Fruit fly (Drosophila melanogaster) whole organism, embryonic: Measurements from ENCODE around the gene Eig71Ec.

Experiments used
- Bgb ChIP-seq: fragments of 200-800 bp; sonication (Bioruptor generic); IDR thresholded peaks from 2 replicates; pipeline ENCODE4 v1.3.6; 2022; ENCODE audit warnings: missing biosample characterization, missing genetic modification characterization; ENCODE audit not compliant: partially characterized antibody
- Blimp-1 ChIP-seq: fragments of 200-800 bp; sonication (Bioruptor generic); optimal IDR thresholded peaks from 3 replicates; lab custom pipeline; 2018; ENCODE audit warnings: missing biosample characterization, missing genetic modification characterization, mild to moderate bottlenecking, moderate library complexity, missing genetic modification reagents
- CG10209 ChIP-seq: fragments of 200-800 bp; sonication (Bioruptor generic); optimal IDR thresholded peaks from 3 replicates; lab custom pipeline; 2017; ENCODE audit warnings: missing biosample characterization, mild to moderate bottlenecking, missing genetic modification characterization, missing genetic modification reagents
- CG10366 ChIP-seq: fragments of 200-800 bp; sonication (Bioruptor generic); IDR thresholded peaks from 2 replicates; pipeline ENCODE4 v1.3.6; 2022; ENCODE audit warnings: missing biosample characterization, missing genetic modification characterization
- CG12155 ChIP-seq: fragments of 200-800 bp; sonication (Bioruptor generic); optimal IDR thresholded peaks from 3 replicates; lab custom pipeline; 2016; ENCODE audit warnings: missing biosample characterization, missing genetic modification characterization
- CG12219 ChIP-seq: fragments of 200-800 bp; sonication (Bioruptor generic); optimal IDR thresholded peaks from 3 replicates; lab custom pipeline; 2018; ENCODE audit warnings: missing biosample characterization, mild to moderate bottlenecking, missing genetic modification characterization
- CG1233 ChIP-seq: fragments of 200-800 bp; sonication (Bioruptor generic); optimal IDR thresholded peaks from 4 replicates; lab custom pipeline; 2018; ENCODE audit warnings: missing biosample characterization, mild to moderate bottlenecking, missing genetic modification characterization
- CG13624 ChIP-seq: fragments of 200-800 bp; sonication (Bioruptor generic); optimal IDR thresholded peaks from 2 replicates; lab custom pipeline; 2016; ENCODE audit warnings: missing biosample characterization, missing genetic modification characterization
- CG1529 ChIP-seq: fragments of 200-800 bp; sonication (Bioruptor generic); optimal IDR thresholded peaks from 3 replicates; lab custom pipeline; 2018; ENCODE audit warnings: missing biosample characterization, missing genetic modification characterization
- CG15601 ChIP-seq: fragments of 200-800 bp; sonication (Bioruptor generic); optimal IDR thresholded peaks from 3 replicates; lab custom pipeline; 2019; ENCODE audit warnings: missing biosample characterization, mild to moderate bottlenecking, missing genetic modification characterization, moderate library complexity
- CG1602 ChIP-seq: fragments of 200-800 bp; sonication (Bioruptor generic); optimal IDR thresholded peaks from 3 replicates; lab custom pipeline; 2016; ENCODE audit warnings: missing biosample characterization, missing genetic modification characterization
- CG1792 ChIP-seq: fragments of 200-800 bp; sonication (Bioruptor generic); optimal IDR thresholded peaks from 2 replicates; lab custom pipeline; 2016; ENCODE audit warnings: missing biosample characterization, missing genetic modification characterization
- CG18619 ChIP-seq: fragments of 200-800 bp; sonication (Bioruptor generic); optimal IDR thresholded peaks from 3 replicates; lab custom pipeline; 2017; ENCODE audit warnings: missing biosample characterization, mild to moderate bottlenecking, missing genetic modification characterization
- CG2712 ChIP-seq: fragments of 200-800 bp; optimal IDR thresholded peaks from 3 replicates; lab custom pipeline; 2019; ENCODE audit warnings: missing biosample characterization, mild to moderate bottlenecking, missing genetic modification characterization, moderate library complexity
- CG31224 ChIP-seq: fragments of 200-800 bp; sonication (Bioruptor generic); IDR thresholded peaks from 2 replicates; pipeline ENCODE4 v1.3.6; 2022; ENCODE audit warnings: missing biosample characterization, missing genetic modification characterization
- CG4820 ChIP-seq: fragments of 200-800 bp; sonication (Bioruptor generic); optimal IDR thresholded peaks from 3 replicates; lab custom pipeline; 2016; ENCODE audit warnings: missing biosample characterization, missing genetic modification characterization
- CG5953 ChIP-seq: fragments of 200-800 bp; sonication (Bioruptor generic); IDR thresholded peaks from 2 replicates; pipeline ENCODE4 v1.3.6; 2022; ENCODE audit warnings: missing biosample characterization, missing genetic modification characterization
- CG6175 ChIP-seq: fragments of 200-800 bp; sonication (Bioruptor generic); IDR thresholded peaks from 3 replicates; pipeline ENCODE4 v1.3.6; 2022; ENCODE audit warnings: missing biosample characterization, missing genetic modification characterization
- CG8944 ChIP-seq: fragments of 200-800 bp; sonication (Bioruptor generic); optimal IDR thresholded peaks from 3 replicates; lab custom pipeline; 2016; ENCODE audit warnings: missing biosample characterization, missing genetic modification characterization
- CG9215 ChIP-seq: fragments of 200-800 bp; sonication (Bioruptor generic); IDR thresholded peaks from 2 replicates; pipeline ENCODE4 v1.3.6; 2022; ENCODE audit warnings: missing biosample characterization, missing genetic modification characterization
- CG9876 ChIP-seq: fragments of 200-800 bp; sonication (Bioruptor generic); optimal IDR thresholded peaks from 2 replicates; lab custom pipeline; 2016; ENCODE audit warnings: missing biosample characterization, missing genetic modification characterization
- CG9932 ChIP-seq: fragments of 200-800 bp; sonication (Bioruptor generic); IDR thresholded peaks from 2 replicates; pipeline ENCODE4 v1.3.6; 2022; ENCODE audit warnings: missing biosample characterization, missing genetic modification characterization
- CHES-1-like ChIP-seq: fragments of 200-800 bp; sonication (Bioruptor generic); optimal IDR thresholded peaks from 2 replicates; lab custom pipeline; 2016; ENCODE audit warnings: missing biosample characterization, missing genetic modification characterization
- Gug ChIP-seq: fragments of 200-800 bp; sonication (Bioruptor generic); IDR thresholded peaks from 4 replicates; pipeline ENCODE4 v1.3.6; 2022; ENCODE audit warnings: missing biosample characterization, missing genetic modification characterization
- Nf-YA ChIP-seq: fragments of 200-800 bp; sonication (Bioruptor generic); IDR thresholded peaks from 2 replicates; pipeline ENCODE4 v1.3.6; 2022; ENCODE audit warnings: missing biosample characterization, missing genetic modification characterization
- Sin3A ChIP-seq: fragments of >200 bp; optimal IDR thresholded peaks from 2 replicates; lab custom pipeline; 2018
- Six4 ChIP-seq: fragments of 200-800 bp; sonication (Bioruptor generic); optimal IDR thresholded peaks from 2 replicates; lab custom pipeline; 2016; ENCODE audit warnings: missing biosample characterization, missing genetic modification characterization
- Sox100B ChIP-seq: fragments of 200-800 bp; sonication (Bioruptor generic); optimal IDR thresholded peaks from 3 replicates; lab custom pipeline; 2018; ENCODE audit warnings: missing biosample characterization, mild to moderate bottlenecking, missing genetic modification characterization
- Stat92E ChIP-seq, 3 experiments: fragments of >200 bp in 2 of 3; fragments of 200-800 bp in 1 of 3; sonication (Bioruptor generic) in 1 of 3; optimal IDR thresholded peaks; 2 replicates each; lab custom pipeline; 2017 to 2019; ENCODE audit warnings: missing biosample characterization in 3 of 3, missing genetic modification characterization in 3 of 3, mild to moderate bottlenecking in 1 of 3, moderate library complexity in 1 of 3
- Vsx1 ChIP-seq: fragments of 200-800 bp; sonication (Bioruptor generic); optimal IDR thresholded peaks from 2 replicates; lab custom pipeline; 2017; ENCODE audit warnings: missing biosample characterization, mild to moderate bottlenecking, missing genetic modification characterization, missing genetic modification reagents
- al ChIP-seq: fragments of 200-800 bp; sonication (Bioruptor generic); IDR thresholded peaks from 2 replicates; pipeline ENCODE4 v1.3.6; 2022; ENCODE audit warnings: missing biosample characterization, missing genetic modification characterization
- aop ChIP-seq: fragments of 200-800 bp; sonication (Bioruptor generic); IDR thresholded peaks from 2 replicates; pipeline ENCODE4 v1.3.6; 2022; ENCODE audit warnings: missing biosample characterization, missing genetic modification characterization
- bigmax ChIP-seq: fragments of 200-800 bp; sonication (Bioruptor generic); optimal IDR thresholded peaks from 2 replicates; lab custom pipeline; 2018; ENCODE audit warnings: missing biosample characterization, mild to moderate bottlenecking, missing genetic modification characterization
- bsh ChIP-seq, 2 experiments: fragments of 200-800 bp; sonication (Bioruptor generic); optimal IDR thresholded peaks; 2 replicates each; lab custom pipeline; 2017 to 2018; ENCODE audit warnings: mild to moderate bottlenecking in 2 of 2, missing biosample characterization in 2 of 2, missing genetic modification characterization in 2 of 2, moderate library complexity in 1 of 2
- dmrt99B ChIP-seq: fragments of 200-800 bp; sonication (Bioruptor generic); optimal IDR thresholded peaks from 2 replicates; lab custom pipeline; 2018; ENCODE audit warnings: missing biosample characterization, mild to moderate bottlenecking, missing genetic modification characterization, moderate library complexity
- eyg ChIP-seq: fragments of 200-800 bp; sonication (Bioruptor generic); optimal IDR thresholded peaks from 3 replicates; lab custom pipeline; 2016; ENCODE audit warnings: missing biosample characterization, missing genetic modification characterization
- gcm ChIP-seq: fragments of 200-800 bp; sonication (Bioruptor generic); optimal IDR thresholded peaks from 2 replicates; lab custom pipeline; 2019; ENCODE audit warnings: missing biosample characterization, mild to moderate bottlenecking, missing genetic modification characterization, moderate library complexity
- gsb-n ChIP-seq: fragments of 200-800 bp; sonication (Bioruptor generic); optimal IDR thresholded peaks from 3 replicates; lab custom pipeline; 2018; ENCODE audit warnings: missing biosample characterization, mild to moderate bottlenecking, missing genetic modification characterization
- hkb ChIP-seq, 2 experiments: fragments of 200-800 bp in 1 of 2; fragments of >200 bp in 1 of 2; sonication (Bioruptor generic) in 1 of 2; IDR thresholded peaks in 1 of 2; optimal IDR thresholded peaks in 1 of 2; 2 replicates each; pipeline versions ENCODE4 v1.3.6 to Lab custom; 2017 to 2022; ENCODE audit warnings: missing biosample characterization in 1 of 2, missing genetic modification characterization in 1 of 2
- kay ChIP-seq: fragments of 200-800 bp; sonication (Bioruptor generic); optimal IDR thresholded peaks from 2 replicates; lab custom pipeline; 2016; ENCODE audit warnings: missing biosample characterization, missing genetic modification characterization
- maf-S ChIP-seq: fragments of 200-800 bp; sonication (Bioruptor generic); optimal IDR thresholded peaks from 2 replicates; lab custom pipeline; 2016; ENCODE audit warnings: missing biosample characterization, missing genetic modification characterization
- nau ChIP-seq: fragments of 200-800 bp; sonication (Bioruptor generic); optimal IDR thresholded peaks from 3 replicates; lab custom pipeline; 2017; ENCODE audit warnings: missing biosample characterization, mild to moderate bottlenecking, missing genetic modification characterization, missing genetic modification reagents
- phol ChIP-seq: fragments of 200-800 bp; sonication (Bioruptor generic); optimal IDR thresholded peaks from 3 replicates; lab custom pipeline; 2018; ENCODE audit warnings: missing biosample characterization, mild to moderate bottlenecking, missing genetic modification characterization, moderate library complexity
- shn ChIP-seq: fragments of 200-800 bp; sonication (Bioruptor generic); optimal IDR thresholded peaks from 3 replicates; lab custom pipeline; 2016; ENCODE audit warnings: missing biosample characterization, missing genetic modification characterization
- sr ChIP-seq: fragments of 200-800 bp; sonication (Bioruptor generic); IDR thresholded peaks from 3 replicates; pipeline ENCODE4 v1.3.6; 2022; ENCODE audit warnings: missing biosample characterization, missing genetic modification characterization
- tll ChIP-seq, 2 experiments: fragments of 200-800 bp in 1 of 2; fragments of >200 bp in 1 of 2; sonication (Bioruptor generic) in 1 of 2; optimal IDR thresholded peaks; 2 replicates each; lab custom pipeline; 2017 to 2019; ENCODE audit warnings: missing biosample characterization in 2 of 2, missing genetic modification characterization in 2 of 2, mild to moderate bottlenecking in 1 of 2, moderate library complexity in 1 of 2
- trh ChIP-seq: fragments of 200-800 bp; sonication (Bioruptor generic); optimal IDR thresholded peaks from 2 replicates; lab custom pipeline; 2016; ENCODE audit warnings: missing biosample characterization, missing genetic modification characterization
- usp ChIP-seq: fragments of >200 bp; optimal IDR thresholded peaks from 2 replicates; lab custom pipeline; 2017; ENCODE audit warnings: missing biosample characterization, missing genetic modification characterization
- vnd ChIP-seq: fragments of 200-800 bp; sonication (Bioruptor generic); IDR thresholded peaks from 3 replicates; pipeline ENCODE4 v1.3.6; 2022; ENCODE audit warnings: missing biosample characterization, missing genetic modification characterization; ENCODE audit not compliant: partially characterized antibody
- wek ChIP-seq: fragments of 200-800 bp; sonication (Bioruptor generic); optimal IDR thresholded peaks from 3 replicates; lab custom pipeline; 2018; ENCODE audit warnings: missing biosample characterization, mild to moderate bottlenecking, missing genetic modification characterization, moderate library complexity

Gene Eig71Ec

DNA sequence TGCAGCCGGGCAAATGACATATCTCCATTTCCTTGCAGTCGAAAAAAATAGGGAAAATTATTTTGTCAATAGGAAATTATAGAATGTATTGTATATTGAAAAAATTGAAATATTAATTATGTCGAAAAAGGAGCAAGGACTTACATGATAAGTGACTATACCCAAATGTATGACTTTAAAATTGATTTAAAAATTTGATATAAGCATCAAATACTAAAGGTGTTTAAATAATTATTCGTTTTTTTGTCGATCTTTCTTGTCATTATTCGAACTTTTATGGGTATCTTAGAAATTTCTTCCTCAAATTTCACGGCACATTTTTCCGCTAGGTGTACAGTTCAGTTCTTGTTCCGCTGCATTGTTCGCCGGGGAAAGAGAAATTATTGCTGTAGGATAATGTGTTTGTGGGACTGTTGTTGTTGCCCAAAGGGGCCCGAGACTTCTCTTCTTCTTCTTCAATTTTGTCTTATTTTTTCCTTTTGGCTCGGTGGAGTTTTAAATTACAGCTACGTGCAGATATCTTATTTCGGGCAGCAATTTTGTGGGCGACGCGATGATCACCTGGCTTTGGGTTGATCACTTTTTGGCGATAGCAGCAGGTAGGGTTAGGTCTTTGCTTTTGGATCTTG, 48.4 kb upstream of the Eig71Ec start (continued):
- TF ChIP-seq CG18619 (GFP tag; lab: Kevin White, UChicago) (peak; percentile 6), Vsx1 (GFP tag; lab: Kevin White, UChicago) (no peak), gsb-n (tag; lab: Kevin White, UChicago) (peak; percentile 76), CG9932 (no peak), dmrt99B (tag; lab: Kevin White, UChicago) (no peak), CG9876 (no peak), sr (GFP tag; lab: Robert Waterston, UW) (no peak), kay (GFP tag; lab: Kevin White, UChicago) (no peak), CG1233 (GFP tag; lab: Kevin White, UChicago) (no peak), hkb (optimal IDR thresholded peaks at IDR 0.05; lab: Kevin White, UChicago) (no peak), hkb (GFP tag; IDR thresholded peaks at IDR 0.05; lab: Robert Waterston, UW) (no peak), CG1529 (peak; percentile 50), bigmax (no peak), trh (no peak), CG5953 (no peak), CG10209 (GFP tag; lab: Kevin White, UChicago) (peak; percentile 62), maf-S (GFP tag; lab: Kevin White, UChicago) (no peak), Nf-YA (GFP tag; lab: Robert Waterston, UW) (no peak), Stat92E (GFP tag; optimal IDR thresholded peaks at IDR 0.05; lab: Kevin White, UChicago) (peak in 1 of 3 experiments; percentile 23), CG12219 (GFP tag; lab: Kevin White, UChicago) (no peak), vnd (GFP tag; lab: Robert Waterston, UW) (no peak), CG1792 (no peak), shn (GFP tag; lab: Kevin White, UChicago) (no peak), CG4820 (GFP tag; lab: Kevin White, UChicago) (no peak), CG10366 (GFP tag; lab: Robert Waterston, UW) (no peak), CG15601 (tag; lab: Kevin White, UChicago) (peak; percentile 66), CG13624 (no peak), CG1602 (GFP tag; lab: Kevin White, UChicago) (peak; percentile 40), CG8944 (no peak), CG2712 (tag; lab: Kevin White, UChicago) (peak; percentile 81), CG12155 (GFP tag; lab: Kevin White, UChicago) (no peak), gcm (GFP tag; lab: Kevin White, UChicago) (peak; percentile 56), CG6175 (no peak), wek (no peak), CHES-1-like (GFP tag; lab: Kevin White, UChicago) (no peak), Sox100B (no peak), Gug (GFP tag; lab: Robert Waterston, UW) (no peak), Sin3A (no peak), CG9215 (GFP tag; lab: Robert Waterston, UW) (no peak), nau (no peak), aop (GFP tag; lab: Robert Waterston, UW) (no peak), bsh (GFP tag; optimal IDR thresholded peaks at IDR 0.05; lab: Kevin White, UChicago) (peak; percentile 55 to 59), usp (GFP tag; lab: Kevin White, UChicago) (no peak), phol (tag; lab: Kevin White, UChicago) (peak; percentile 62), CG31224 (GFP tag; lab: Robert Waterston, UW) (no peak), tll (GFP tag; optimal IDR thresholded peaks at IDR 0.05; lab: Kevin White, UChicago) (no peak), Six4 (GFP tag; lab: Kevin White, UChicago) (no peak), Bgb (GFP tag; lab: Robert Waterston, UW) (no peak), eyg (no peak), al (GFP tag; lab: Robert Waterston, UW) (no peak), Blimp-1 (GFP tag; lab: Kevin White, UChicago) (no peak)
